Fruit fly (Drosophila melanogaster) whole organism, embryonic: ENCODE results near the gene Tlk.

Experiments
- Asciz ChIP-seq: fragments of 200-800 bp; sonication (Bioruptor generic); optimal IDR thresholded peaks from 2 replicates; lab custom pipeline; 2017; ENCODE audit warnings: missing biosample characterization, mild to moderate bottlenecking, missing genetic modification characterization, missing genetic modification reagents
- Atf-2 ChIP-seq: fragments of 200-800 bp; sonication (Bioruptor generic); optimal IDR thresholded peaks from 2 replicates; lab custom pipeline; 2016; ENCODE audit warnings: missing biosample characterization, missing genetic modification characterization
- Atf6 ChIP-seq: fragments of 200-800 bp; sonication (Bioruptor generic); IDR thresholded peaks from 2 replicates; pipeline ENCODE4 v1.3.6; 2022; ENCODE audit warnings: missing biosample characterization, missing genetic modification characterization
- B-H1 ChIP-seq: fragments of 200-800 bp; sonication (Bioruptor generic); IDR thresholded peaks from 3 replicates; pipeline ENCODE4 v1.3.6; 2022; ENCODE audit warnings: missing biosample characterization, missing genetic modification characterization
- CG13424 ChIP-seq: fragments of 200-800 bp; sonication (Bioruptor generic); optimal IDR thresholded peaks from 2 replicates; lab custom pipeline; 2019; ENCODE audit warnings: missing biosample characterization, mild to moderate bottlenecking, missing genetic modification characterization, moderate library complexity
- CG18262 ChIP-seq: fragments of 200-800 bp; optimal IDR thresholded peaks from 3 replicates; lab custom pipeline; 2019; ENCODE audit warnings: missing biosample characterization, mild to moderate bottlenecking, missing genetic modification characterization, moderate library complexity
- CG18476 ChIP-seq: fragments of 200-800 bp; sonication (Bioruptor generic); optimal IDR thresholded peaks from 2 replicates; lab custom pipeline; 2016; ENCODE audit warnings: missing biosample characterization, mild to moderate bottlenecking, missing genetic modification characterization
- CG2199 ChIP-seq: fragments of 200-800 bp; sonication (Bioruptor generic); IDR thresholded peaks from 3 replicates; pipeline ENCODE4 v1.3.6; 2022; ENCODE audit warnings: missing biosample characterization, missing genetic modification characterization
- CG4360 ChIP-seq: fragments of 200-800 bp; sonication (Bioruptor generic); IDR thresholded peaks from 2 replicates; pipeline ENCODE4 v1.3.6; 2022; ENCODE audit warnings: missing biosample characterization, missing genetic modification characterization
- CG6813 ChIP-seq: fragments of 200-800 bp; sonication (Bioruptor generic); optimal IDR thresholded peaks from 2 replicates; lab custom pipeline; 2017; ENCODE audit warnings: missing biosample characterization, missing genetic modification characterization, mild to moderate bottlenecking, moderate library complexity, missing genetic modification reagents
- CG7357 ChIP-seq: fragments of 200-800 bp; sonication (Bioruptor generic); IDR thresholded peaks from 3 replicates; pipeline ENCODE4 v1.3.6; 2022; ENCODE audit warnings: missing biosample characterization, missing genetic modification characterization
- CG9609 ChIP-seq: fragments of 200-800 bp; sonication (Bioruptor generic); optimal IDR thresholded peaks from 3 replicates; lab custom pipeline; 2016; ENCODE audit warnings: missing biosample characterization, missing genetic modification characterization
- CTCF ChIP-seq: fragments of 200-800 bp; sonication (Bioruptor generic); optimal IDR thresholded peaks from 2 replicates; lab custom pipeline; 2017; ENCODE audit warnings: missing biosample characterization, mild to moderate bottlenecking, missing genetic modification characterization, moderate library complexity
- CrebB ChIP-seq: fragments of 200-800 bp; sonication (Bioruptor generic); optimal IDR thresholded peaks from 3 replicates; lab custom pipeline; 2018; ENCODE audit warnings: missing biosample characterization, mild to moderate bottlenecking, missing genetic modification characterization
- Dip2 ChIP-seq: fragments of 200-800 bp; sonication (Bioruptor generic); IDR thresholded peaks from 2 replicates; pipeline ENCODE4 v1.3.6; 2022; ENCODE audit warnings: missing biosample characterization, missing genetic modification characterization
- Dll ChIP-seq: fragments of 200-800 bp; sonication (Bioruptor generic); IDR thresholded peaks from 4 replicates; pipeline ENCODE4 v1.3.6; 2022; ENCODE audit warnings: missing biosample characterization, missing genetic modification characterization; ENCODE audit not compliant: partially characterized antibody
- Doc3 ChIP-seq: fragments of 200-800 bp; sonication (Bioruptor generic); IDR thresholded peaks from 3 replicates; pipeline ENCODE4 v1.3.6; 2022; ENCODE audit warnings: missing biosample characterization, missing genetic modification characterization; ENCODE audit not compliant: partially characterized antibody
- Dp ChIP-seq: fragments of 200-800 bp; sonication (Bioruptor generic); optimal IDR thresholded peaks from 2 replicates; lab custom pipeline; 2018; ENCODE audit warnings: missing biosample characterization, mild to moderate bottlenecking, missing genetic modification characterization, moderate library complexity
- H15 ChIP-seq: fragments of 200-800 bp; sonication (Bioruptor generic); IDR thresholded peaks from 3 replicates; pipeline ENCODE4 v1.3.6; 2022; ENCODE audit warnings: missing biosample characterization, missing genetic modification characterization
- Jarid2 ChIP-seq: fragments of 200-800 bp; sonication (Bioruptor generic); optimal IDR thresholded peaks from 3 replicates; lab custom pipeline; 2017; ENCODE audit warnings: mild to moderate bottlenecking, missing biosample characterization, missing genetic modification reagents, missing genetic modification characterization
- Med ChIP-seq: fragments of 200-800 bp; sonication (Bioruptor generic); peaks from one replicate; lab custom pipeline; 2016; ENCODE audit warnings: missing biosample characterization, missing genetic modification characterization, mild to moderate bottlenecking, inconsistent platforms, moderate library complexity
- Myb ChIP-seq: fragments of 200-800 bp; sonication (Bioruptor generic); optimal IDR thresholded peaks from 2 replicates; lab custom pipeline; 2016; ENCODE audit warnings: missing biosample characterization, missing genetic modification characterization
- Pdp1 ChIP-seq, 2 experiments: fragments of 200-800 bp; sonication (Bioruptor generic); optimal IDR thresholded peaks; 3 replicates each; lab custom pipeline; 2016; ENCODE audit warnings: missing biosample characterization in 2 of 2, missing genetic modification characterization in 2 of 2, mild to moderate bottlenecking in 1 of 2, moderate library complexity in 1 of 2
- Rfx ChIP-seq: fragments of 200-800 bp; sonication (Bioruptor generic); IDR thresholded peaks from 2 replicates; pipeline ENCODE4 v1.3.6; 2022; ENCODE audit warnings: missing biosample characterization, missing genetic modification characterization
- Rx ChIP-seq: fragments of 200-800 bp; sonication (Bioruptor generic); IDR thresholded peaks from 2 replicates; pipeline ENCODE4 v1.3.6; 2022; ENCODE audit warnings: missing biosample characterization, missing genetic modification characterization
- Trl ChIP-seq, 3 experiments: fragments of >200 bp in 2 of 3; fragments of 200-800 bp in 1 of 3; sonication (Bioruptor generic) in 1 of 3; optimal IDR thresholded peaks; 2 replicates in 1 of 3; 3 replicates in 2 of 3; lab custom pipeline; 2016 to 2017; ENCODE audit warnings: missing biosample characterization in 1 of 3, missing genetic modification characterization in 1 of 3
- al ChIP-seq: fragments of 200-800 bp; sonication (Bioruptor generic); IDR thresholded peaks from 2 replicates; pipeline ENCODE4 v1.3.6; 2022; ENCODE audit warnings: missing biosample characterization, missing genetic modification characterization
- ase ChIP-seq: fragments of 200-800 bp; sonication (Bioruptor generic); IDR thresholded peaks from 3 replicates; pipeline ENCODE4 v1.3.6; 2022; ENCODE audit warnings: missing biosample characterization, missing genetic modification characterization
- bbx ChIP-seq: fragments of 200-800 bp; sonication (Bioruptor generic); IDR thresholded peaks from 2 replicates; pipeline ENCODE4 v1.3.6; 2022; ENCODE audit warnings: missing biosample characterization, missing genetic modification characterization; ENCODE audit not compliant: partially characterized antibody
- br ChIP-seq: fragments of >200 bp; optimal IDR thresholded peaks from 2 replicates; lab custom pipeline; 2017
- cg ChIP-seq: fragments of 200-800 bp; sonication (Bioruptor generic); optimal IDR thresholded peaks from 3 replicates; lab custom pipeline; 2019; ENCODE audit warnings: missing biosample characterization, mild to moderate bottlenecking, missing genetic modification characterization, moderate library complexity
- chif ChIP-seq, 2 experiments: fragments of 200-800 bp; sonication (Bioruptor generic); optimal IDR thresholded peaks; 3 replicates each; lab custom pipeline; 2016; ENCODE audit warnings: missing biosample characterization in 2 of 2, missing genetic modification characterization in 2 of 2
- chm ChIP-seq: fragments of 200-800 bp; sonication (Bioruptor generic); IDR thresholded peaks from 2 replicates; pipeline ENCODE4 v1.3.6; 2022; ENCODE audit warnings: missing biosample characterization, missing genetic modification characterization
- ci ChIP-seq: fragments of 200-800 bp; sonication (Bioruptor generic); IDR thresholded peaks from 3 replicates; pipeline ENCODE4 v1.3.6; 2022; ENCODE audit warnings: missing biosample characterization, missing genetic modification characterization
- corto ChIP-seq: fragments of 200-800 bp; sonication (Bioruptor generic); optimal IDR thresholded peaks from 2 replicates; lab custom pipeline; 2016; ENCODE audit warnings: missing biosample characterization, mild to moderate bottlenecking, missing genetic modification characterization, moderate library complexity
- esg ChIP-seq: fragments of 200-800 bp; sonication (Bioruptor generic); conservative IDR thresholded peaks from 2 replicates; pipeline ENCODE4 v1.3.6; 2022; ENCODE audit warnings: missing biosample characterization, missing genetic modification characterization
- gfzf ChIP-seq: fragments of 200-800 bp; sonication (Bioruptor generic); optimal IDR thresholded peaks from 2 replicates; lab custom pipeline; 2016; ENCODE audit warnings: missing biosample characterization, mild to moderate bottlenecking, missing genetic modification characterization, moderate library complexity
- hth ChIP-seq: fragments of >200 bp; optimal IDR thresholded peaks from 2 replicates; lab custom pipeline; 2017; ENCODE audit warnings: inconsistent platforms
- klu ChIP-seq: fragments of 200-800 bp; sonication (Bioruptor generic); IDR thresholded peaks from 2 replicates; pipeline ENCODE4 v1.3.6; 2022; ENCODE audit warnings: missing biosample characterization, missing genetic modification characterization
- lilli ChIP-seq: fragments of 200-800 bp; sonication (Bioruptor generic); optimal IDR thresholded peaks from 3 replicates; lab custom pipeline; 2016; ENCODE audit warnings: missing biosample characterization, missing genetic modification characterization
- nerfin-2 ChIP-seq: fragments of 200-800 bp; sonication (Bioruptor generic); IDR thresholded peaks from 2 replicates; pipeline ENCODE4 v1.3.6; 2022; ENCODE audit warnings: missing biosample characterization, missing genetic modification characterization; ENCODE audit not compliant: partially characterized antibody
- pb ChIP-seq: fragments of 200-800 bp; sonication (Bioruptor generic); optimal IDR thresholded peaks from 3 replicates; lab custom pipeline; 2016; ENCODE audit warnings: missing biosample characterization, missing genetic modification characterization
- peb ChIP-seq: fragments of 200-800 bp; sonication (Bioruptor generic); IDR thresholded peaks from 2 replicates; pipeline ENCODE4 v1.3.6; 2022; ENCODE audit warnings: missing biosample characterization, missing genetic modification characterization
- pita ChIP-seq: fragments of 200-800 bp; sonication (Bioruptor generic); optimal IDR thresholded peaks from 2 replicates; lab custom pipeline; 2017; ENCODE audit warnings: missing biosample characterization, mild to moderate bottlenecking, missing genetic modification characterization
- pros ChIP-seq: fragments of 200-800 bp; sonication (Bioruptor generic); optimal IDR thresholded peaks from 3 replicates; lab custom pipeline; 2019; ENCODE audit warnings: missing biosample characterization, mild to moderate bottlenecking, missing genetic modification characterization, moderate library complexity
- sens ChIP-seq: fragments of 200-800 bp; sonication (Bioruptor generic); peaks from one replicate; lab custom pipeline; 2016; ENCODE audit warnings: missing biosample characterization, missing genetic modification characterization
- sens-2 ChIP-seq: fragments of 200-800 bp; sonication (Bioruptor generic); IDR thresholded peaks from 2 replicates; pipeline ENCODE4 v1.3.6; 2022; ENCODE audit warnings: missing biosample characterization, missing genetic modification characterization
- sqz ChIP-seq: fragments of 200-800 bp; sonication (Bioruptor generic); optimal IDR thresholded peaks from 3 replicates; lab custom pipeline; 2018; ENCODE audit warnings: missing biosample characterization, mild to moderate bottlenecking, missing genetic modification characterization
- tgo ChIP-seq: fragments of 200-800 bp; sonication (Bioruptor generic); IDR thresholded peaks from 3 replicates; pipeline ENCODE4 v1.3.6; 2022; ENCODE audit warnings: missing biosample characterization, missing genetic modification characterization
- ttk ChIP-seq: fragments of 200-800 bp; sonication (Bioruptor generic); IDR thresholded peaks from 2 replicates; pipeline ENCODE4 v2.1.2; 2022; ENCODE audit warnings: missing biosample characterization, missing genetic modification characterization
- z ChIP-seq: fragments of 200-800 bp; sonication (Bioruptor generic); IDR thresholded peaks from 3 replicates; pipeline ENCODE4 v1.3.6; 2022; ENCODE audit warnings: missing biosample characterization, missing genetic modification characterization
- zf30C ChIP-seq: fragments of 200-800 bp; sonication (Bioruptor generic); optimal IDR thresholded peaks from 3 replicates; lab custom pipeline; 2018; ENCODE audit warnings: missing biosample characterization, mild to moderate bottlenecking, missing genetic modification characterization

Gene Tlk

dm6 chrX:3835764-3836342, 116.0 kb downstream of the Tlk start:
- TF ChIP-seq klu (GFP tag; lab: Robert Waterston, UW), result no peak
- TF ChIP-seq Med (GFP tag; lab: Kevin White, UChicago), result peak; percentile 26
- TF ChIP-seq esg (GFP tag; lab: Robert Waterston, UW), result no peak
- TF ChIP-seq CrebB (tag; lab: Kevin White, UChicago), result no peak
- no peak for TF ChIP-seq Atf6 (GFP tag; lab: Robert Waterston, UW)
- TF ChIP-seq gfzf (GFP tag; lab: Kevin White, UChicago), result no peak
- TF ChIP-seq Atf-2 (GFP tag; lab: Kevin White, UChicago), result no peak
- TF ChIP-seq CG7357 (GFP tag; lab: Robert Waterston, UW), result no peak
- no peak for TF ChIP-seq tgo (GFP tag; lab: Robert Waterston, UW)
- peak; percentile 47; the same call in 1 of the 2 replicates for TF ChIP-seq chm (GFP tag; lab: Robert Waterston, UW)
- TF ChIP-seq pb (GFP tag; lab: Kevin White, UChicago), result no peak
- peak; percentile 65 for TF ChIP-seq sqz (GFP tag; lab: Kevin White, UChicago)
- peak; percentile 9 for TF ChIP-seq zf30C
- no peak for TF ChIP-seq Rfx
- no peak for TF ChIP-seq pros (GFP tag; lab: Kevin White, UChicago)
- TF ChIP-seq Dp (GFP tag; lab: Kevin White, UChicago), result peak; percentile 2
- no peak for TF ChIP-seq ase (GFP tag; lab: Robert Waterston, UW)
- TF ChIP-seq CG4360 (GFP tag; lab: Robert Waterston, UW), result peak; percentile 30; the same call in 1 of the 2 replicates
- no peak for TF ChIP-seq H15 (GFP tag; lab: Robert Waterston, UW)
- TF ChIP-seq chif (GFP tag; optimal IDR thresholded peaks at IDR 0.05; lab: Kevin White, UChicago), result no peak
- TF ChIP-seq Dip2 (GFP tag; lab: Robert Waterston, UW), result no peak
- 0 out of 3 replicates have a peak, but pooled peaks have one; percentile 29 for TF ChIP-seq CG2199 (GFP tag; lab: Robert Waterston, UW)
- TF ChIP-seq ttk (GFP tag; lab: Robert Waterston, UW), result no peak
- no peak for TF ChIP-seq lilli (GFP tag; lab: Kevin White, UChicago)
- TF ChIP-seq CG13424, result no peak
- 0 out of 3 replicates have a peak, but pooled peaks have one; percentile 22 for TF ChIP-seq ci (GFP tag; lab: Robert Waterston, UW)
- no peak for TF ChIP-seq CTCF
- peak; percentile 4 for TF ChIP-seq pita (GFP tag; lab: Kevin White, UChicago)
- TF ChIP-seq sens-2, result no peak
- no peak for TF ChIP-seq Pdp1 (GFP tag; optimal IDR thresholded peaks at IDR 0.05; lab: Kevin White, UChicago)
- 0 out of 2 replicates have a peak, but pooled peaks have one; percentile 29 for TF ChIP-seq bbx
- TF ChIP-seq B-H1 (GFP tag; lab: Robert Waterston, UW), result no peak
- TF ChIP-seq Doc3, result no peak
- TF ChIP-seq Asciz (GFP tag; lab: Kevin White, UChicago), result no peak
- no peak for TF ChIP-seq hth (lab: Kevin White, UChicago)
- no peak for TF ChIP-seq CG18262
- TF ChIP-seq nerfin-2 (GFP tag; lab: Robert Waterston, UW), result no peak
- no peak for TF ChIP-seq CG6813 (GFP tag; lab: Kevin White, UChicago)
- TF ChIP-seq z (GFP tag; lab: Robert Waterston, UW), result no peak
- TF ChIP-seq corto (GFP tag; lab: Kevin White, UChicago), result no peak
- no peak for TF ChIP-seq peb
- peak; percentile 22 for TF ChIP-seq sens (GFP tag; lab: Kevin White, UChicago)
- peak; percentile 76 for TF ChIP-seq Jarid2 (GFP tag; lab: Kevin White, UChicago)
- TF ChIP-seq Myb (GFP tag; lab: Kevin White, UChicago), result no peak
- TF ChIP-seq Dll, result no peak
- TF ChIP-seq CG18476, result no peak
- no peak for TF ChIP-seq al (GFP tag; lab: Robert Waterston, UW)
- peak in 1 of 2 experiments; percentile 39 for TF ChIP-seq Trl (optimal IDR thresholded peaks at IDR 0.05; lab: Kevin White, UChicago)
- no peak for TF ChIP-seq Trl (GFP tag; optimal IDR thresholded peaks at IDR 0.05; lab: Kevin White, UChicago)
- no peak for TF ChIP-seq br (lab: Kevin White, UChicago)
- TF ChIP-seq Rx (GFP tag; lab: Robert Waterston, UW), result no peak
- peak; percentile 19 for TF ChIP-seq cg (GFP tag; lab: Kevin White, UChicago)
- no peak for TF ChIP-seq CG9609 (GFP tag; lab: Kevin White, UChicago)
